Worm (Caenorhabditis elegans) whole organism, L4 larva: Measurements from ENCODE around the gene coq-8.

Experiments used
- F10B5.3 ChIP-seq: sonication (generic microtip); optimal IDR thresholded peaks from 2 replicates; lab custom pipeline; 2016; ENCODE audit warnings: mild to moderate bottlenecking, missing genetic modification characterization, missing compliant biosample characterization
- F26F4.8 ChIP-seq: fragments of 200-800 bp; sonication (Bioruptor generic); conservative IDR thresholded peaks from 2 replicates; pipeline ENCODE4 v1.3.6; 2022; ENCODE audit warnings: missing genetic modification characterization, missing compliant biosample characterization
- F44E2.7 ChIP-seq: fragments of 200-800 bp; sonication (Bioruptor generic); IDR thresholded peaks from 2 replicates; pipeline ENCODE4 v2.1.2; 2022; ENCODE audit warnings: missing genetic modification characterization, missing compliant biosample characterization
- Y105C5A.15 ChIP-seq: fragments of 200-800 bp; sonication (Bioruptor generic); IDR thresholded peaks from 2 replicates; pipeline ENCODE4 v1.3.6; 2022; ENCODE audit warnings: missing genetic modification characterization, missing compliant biosample characterization
- Y48G9A.11 ChIP-seq: fragments of 200-800 bp; sonication (Bioruptor generic); IDR thresholded peaks from 2 replicates; pipeline ENCODE4 v1.3.6; 2022; ENCODE audit warnings: missing genetic modification reagents, missing genetic modification characterization, missing compliant biosample characterization
- Y5F2A.4 ChIP-seq: fragments of 200-800 bp; sonication (Bioruptor generic); optimal IDR thresholded peaks from 2 replicates; lab custom pipeline; 2018; ENCODE audit warnings: mild to moderate bottlenecking, missing genetic modification characterization, missing compliant biosample characterization
- ZK337.2 ChIP-seq: fragments of 200-800 bp; sonication (Bioruptor generic); IDR thresholded peaks from 2 replicates; pipeline ENCODE4 v1.3.6; 2022; ENCODE audit warnings: missing genetic modification reagents, missing genetic modification characterization, missing compliant biosample characterization
- ama-1 ChIP-seq: fragments of 150-350 bp; optimal IDR thresholded peaks from 2 replicates; lab custom pipeline; 2014; ENCODE audit warnings: inconsistent platforms, mixed read lengths
- arid-1 ChIP-seq: fragments of 200-800 bp; sonication (Bioruptor generic); conservative IDR thresholded peaks from 2 replicates; pipeline ENCODE4 v1.3.6; 2022; ENCODE audit warnings: missing genetic modification reagents, missing genetic modification characterization, missing compliant biosample characterization
- ceh-20 ChIP-seq: fragments of 200-800 bp; sonication (Bioruptor generic); IDR thresholded peaks from 2 replicates; pipeline ENCODE4 v1.3.6; 2022; ENCODE audit warnings: missing genetic modification reagents, missing genetic modification characterization, missing compliant biosample characterization
- ceh-32 ChIP-seq: sonication (generic microtip); optimal IDR thresholded peaks from 2 replicates; lab custom pipeline; 2016; ENCODE audit warnings: mild to moderate bottlenecking, missing genetic modification characterization, missing compliant biosample characterization; ENCODE audit not compliant: poor library complexity
- ceh-44 ChIP-seq: fragments of 200-800 bp; sonication (Bioruptor generic); IDR thresholded peaks from 2 replicates; pipeline ENCODE4 v1.3.6; 2022; ENCODE audit warnings: missing genetic modification reagents, missing genetic modification characterization, missing compliant biosample characterization
- ceh-62 ChIP-seq: sonication (generic microtip); optimal IDR thresholded peaks from 2 replicates; lab custom pipeline; 2017; ENCODE audit warnings: missing biosample characterization, missing genetic modification characterization
- ceh-82 ChIP-seq: sonication (generic microtip); optimal IDR thresholded peaks from 2 replicates; lab custom pipeline; 2017; ENCODE audit warnings: missing biosample characterization, missing genetic modification characterization
- ces-1 ChIP-seq: fragments of 150-350 bp; sonication (generic microtip); optimal IDR thresholded peaks from 4 replicates; lab custom pipeline; 2014; ENCODE audit warnings: missing biosample characterization, missing genetic modification reagents, missing genetic modification characterization
- ctbp-1 ChIP-seq: fragments of 200-800 bp; sonication (Bioruptor generic); IDR thresholded peaks from 2 replicates; pipeline ENCODE4 v1.3.6; 2022; ENCODE audit warnings: missing genetic modification reagents, missing genetic modification characterization, missing compliant biosample characterization
- daf-19 ChIP-seq: fragments of 200-800 bp; sonication (Bioruptor generic); conservative IDR thresholded peaks from 2 replicates; pipeline ENCODE4 v1.3.6; 2022; ENCODE audit warnings: missing genetic modification characterization, missing compliant biosample characterization
- dmd-6 ChIP-seq: fragments of 200-800 bp; sonication (Bioruptor generic); IDR thresholded peaks from 2 replicates; pipeline ENCODE4 v1.3.6; 2022; ENCODE audit warnings: missing genetic modification reagents, missing genetic modification characterization, missing compliant biosample characterization
- dpl-1 ChIP-seq: fragments of 150-350 bp; optimal IDR thresholded peaks from 2 replicates; lab custom pipeline; 2014; ENCODE audit warnings: missing biosample characterization, missing genetic modification reagents, missing genetic modification characterization
- egl-43 ChIP-seq: fragments of 200-800 bp; sonication (Bioruptor generic); IDR thresholded peaks from 2 replicates; pipeline ENCODE4 v1.3.6; 2022; ENCODE audit warnings: missing genetic modification reagents, missing genetic modification characterization, missing compliant biosample characterization
- gei-8 ChIP-seq: fragments of 200-800 bp; sonication (Bioruptor generic); optimal IDR thresholded peaks from 2 replicates; lab custom pipeline; 2018; ENCODE audit warnings: mild to moderate bottlenecking, missing genetic modification characterization, missing compliant biosample characterization
- lin-1 ChIP-seq: fragments of 200-800 bp; sonication (Bioruptor generic); IDR thresholded peaks from 2 replicates; pipeline ENCODE4 v1.3.6; 2022; ENCODE audit warnings: missing genetic modification reagents, missing genetic modification characterization, missing compliant biosample characterization
- lin-29 ChIP-seq: fragments of 200-800 bp; sonication (Bioruptor generic); IDR thresholded peaks from 2 replicates; pipeline ENCODE4 v1.3.6; 2022; ENCODE audit warnings: missing genetic modification reagents, missing genetic modification characterization, missing compliant biosample characterization
- lin-38 ChIP-seq: fragments of 200-800 bp; sonication (Bioruptor generic); IDR thresholded peaks from 2 replicates; pipeline ENCODE4 v1.3.6; 2022; ENCODE audit warnings: missing genetic modification reagents, missing genetic modification characterization, missing compliant biosample characterization
- lin-39 ChIP-seq: fragments of 150-350 bp; optimal IDR thresholded peaks from 2 replicates; lab custom pipeline; 2014; ENCODE audit warnings: missing biosample characterization, missing genetic modification reagents, missing genetic modification characterization
- lir-3 ChIP-seq: sonication (generic microtip); optimal IDR thresholded peaks from 2 replicates; lab custom pipeline; 2016; ENCODE audit warnings: mild to moderate bottlenecking, missing genetic modification characterization, missing compliant biosample characterization
- mdl-1 ChIP-seq, 2 experiments: fragments of 150-350 bp in 1 of 2; sonication (generic microtip) in 1 of 2; optimal IDR thresholded peaks; 2 replicates each; lab custom pipeline; 2014 to 2017; ENCODE audit warnings: missing biosample characterization in 2 of 2, missing genetic modification characterization in 2 of 2
- mxl-3 ChIP-seq: fragments of 200-800 bp; sonication (Bioruptor generic); optimal IDR thresholded peaks from 2 replicates; lab custom pipeline; 2018; ENCODE audit warnings: mild to moderate bottlenecking, missing genetic modification characterization, missing compliant biosample characterization
- nhr-11 ChIP-seq: fragments of 150-350 bp; optimal IDR thresholded peaks from 2 replicates; lab custom pipeline; 2014; ENCODE audit warnings: missing biosample characterization, missing genetic modification characterization
- nhr-6 ChIP-seq: fragments of 150-350 bp; optimal IDR thresholded peaks from 2 replicates; lab custom pipeline; 2014; ENCODE audit warnings: missing biosample characterization, missing genetic modification characterization
- pha-4 ChIP-seq, 2 experiments: fragments of 150-350 bp in 1 of 2; fragments of 200-800 bp in 1 of 2; sonication (Bioruptor generic) in 1 of 2; IDR thresholded peaks in 1 of 2; optimal IDR thresholded peaks in 1 of 2; 2 replicates each; pipeline versions ENCODE4 v1.3.6 to Lab custom; 2014 to 2022; ENCODE audit warnings: missing genetic modification characterization in 2 of 2, missing genetic modification reagents in 2 of 2, missing biosample characterization in 1 of 2, missing compliant biosample characterization in 1 of 2
- sdz-12 ChIP-seq: fragments of 200-800 bp; sonication (Bioruptor generic); optimal IDR thresholded peaks from 2 replicates; lab custom pipeline; 2018; ENCODE audit warnings: mild to moderate bottlenecking, missing genetic modification characterization, missing compliant biosample characterization
- skn-1 ChIP-seq: fragments of 150-350 bp; optimal IDR thresholded peaks from 2 replicates; lab custom pipeline; 2014; ENCODE audit warnings: missing biosample characterization, missing genetic modification characterization
- unc-130 ChIP-seq: sonication (generic microtip); optimal IDR thresholded peaks from 2 replicates; lab custom pipeline; 2016; ENCODE audit warnings: missing genetic modification reagents, missing genetic modification characterization, missing compliant biosample characterization
- vab-7 ChIP-seq: fragments of 200-800 bp; sonication (Bioruptor generic); IDR thresholded peaks from 2 replicates; pipeline ENCODE4 v1.3.6; 2022; ENCODE audit warnings: missing genetic modification reagents, missing genetic modification characterization, missing compliant biosample characterization
- zfp-2 ChIP-seq: sonication (generic microtip); optimal IDR thresholded peaks from 2 replicates; lab custom pipeline; 2016; ENCODE audit warnings: mild to moderate bottlenecking, missing genetic modification characterization, missing compliant biosample characterization
- zip-11 ChIP-seq: fragments of 200-800 bp; sonication (Bioruptor generic); IDR thresholded peaks from 2 replicates; pipeline ENCODE4 v1.3.6; 2022; ENCODE audit warnings: missing genetic modification characterization, missing compliant biosample characterization
- zip-2 ChIP-seq: fragments of 150-350 bp; optimal IDR thresholded peaks from 2 replicates; lab custom pipeline; 2014; ENCODE audit warnings: missing biosample characterization, missing genetic modification characterization
- ztf-11 ChIP-seq: fragments of 150-350 bp; optimal IDR thresholded peaks from 2 replicates; lab custom pipeline; 2014; ENCODE audit warnings: missing biosample characterization, missing genetic modification characterization
- ztf-7 ChIP-seq: fragments of 150-350 bp; optimal IDR thresholded peaks from 2 replicates; lab custom pipeline; 2014; ENCODE audit warnings: missing biosample characterization, missing genetic modification characterization

Gene coq-8

DNA sequence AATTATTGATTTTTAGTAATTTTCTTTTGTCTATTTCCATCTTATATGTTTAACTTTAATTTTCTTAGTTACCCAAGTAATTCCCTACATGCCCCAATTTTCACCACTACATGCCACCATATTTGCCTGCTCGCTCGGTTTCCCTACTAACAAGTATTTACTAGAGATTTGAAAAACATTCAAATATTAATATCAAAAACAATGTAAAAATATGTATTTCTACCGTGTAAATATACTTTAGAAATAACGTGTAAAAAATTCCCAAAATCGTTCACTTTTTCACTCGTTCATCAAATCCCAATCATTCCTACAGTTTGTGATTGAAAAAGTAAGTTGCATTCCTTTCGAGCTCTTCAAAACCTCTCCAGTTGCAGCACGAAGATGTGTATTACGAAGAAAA, 36.6 kb upstream of the coq-8 start, which contains the start of gene F26A1.3:
TSS of gene F26A1.3 (plus strand) at position 301 of the 400 bp plus-strand sequence.
- no peak for TF ChIP-seq ctbp-1 (GFP tag; lab: Robert Waterston, UW)
- TF ChIP-seq pha-4 (GFP tag; IDR thresholded peaks at IDR 0.05; lab: Robert Waterston, UW), result no peak
- no peak for TF ChIP-seq pha-4 (tag; optimal IDR thresholded peaks at IDR 0.05; lab: Kevin White, UChicago)
- TF ChIP-seq Y5F2A.4 (GFP tag; lab: Kevin White, UChicago), result no peak
- TF ChIP-seq F44E2.7, result no peak
- TF ChIP-seq gei-8, result no peak
- TF ChIP-seq zfp-2 (tag; lab: Kevin White, UChicago), result no peak
- TF ChIP-seq daf-19 (GFP tag; lab: Robert Waterston, UW), result no peak
- no peak for TF ChIP-seq lin-38
- TF ChIP-seq zip-2 (tag; lab: Kevin White, UChicago), result no peak
- no peak for TF ChIP-seq ces-1
- no peak for TF ChIP-seq ceh-82 (tag; lab: Kevin White, UChicago)
- no peak for TF ChIP-seq ztf-7 (tag; lab: Kevin White, UChicago)
- no peak for TF ChIP-seq ceh-20 (GFP tag; lab: Robert Waterston, UW)
- no peak for TF ChIP-seq mdl-1 (tag; optimal IDR thresholded peaks at IDR 0.05; lab: Kevin White, UChicago)
- TF ChIP-seq skn-1 (tag; lab: Kevin White, UChicago), result no peak

DNA sequence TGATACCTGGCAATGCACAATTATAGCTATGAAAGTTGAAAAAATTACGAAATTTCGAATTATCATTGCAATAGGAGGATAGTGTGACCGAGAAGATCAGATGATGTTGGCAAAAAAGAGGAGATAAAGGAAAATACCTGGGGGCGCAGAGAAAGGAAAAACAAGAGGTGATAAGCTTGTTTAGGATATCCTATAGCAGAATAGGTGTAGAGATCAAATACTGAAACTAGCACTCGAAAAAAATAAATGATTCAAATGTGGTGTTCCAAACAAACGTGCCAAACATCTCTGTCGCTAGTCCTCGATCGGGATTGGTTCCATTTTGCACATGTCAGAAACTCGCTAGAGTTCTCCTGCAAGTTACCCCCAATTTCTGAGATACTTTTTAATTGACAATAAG, 33.8 kb upstream of the coq-8 start, which contains the start of gene F26A1.9:
TSS of gene F26A1.9 (minus strand) at position 101 of the 400 bp plus-strand sequence.
- no peak for TF ChIP-seq nhr-6 (tag; lab: Kevin White, UChicago)
- no peak for TF ChIP-seq Y48G9A.11 (GFP tag; lab: Robert Waterston, UW)
- TF ChIP-seq unc-130 (GFP tag; lab: Kevin White, UChicago), result no peak
- no peak for TF ChIP-seq ama-1 (lab: Kevin White, UChicago)

DNA sequence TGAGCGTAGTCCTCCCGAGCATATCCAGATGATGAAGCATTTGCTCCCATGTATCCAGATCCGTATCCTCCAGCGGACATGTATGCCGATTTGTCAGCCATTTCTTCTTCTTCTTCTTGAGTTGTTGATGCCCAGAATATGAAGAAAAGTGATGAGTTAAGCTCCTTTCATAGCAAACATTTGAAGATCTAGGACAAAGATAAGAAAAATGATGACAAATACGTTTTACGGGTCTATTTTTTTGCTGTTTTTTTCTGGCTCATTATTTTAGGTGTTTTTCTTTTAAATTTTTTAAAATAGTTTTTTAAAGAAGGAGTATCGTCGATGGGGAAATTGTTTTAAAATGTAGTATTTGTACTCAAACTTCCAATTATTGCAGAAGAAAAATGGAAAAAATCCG, 33.0 kb upstream of the coq-8 start, which contains the start of gene nspd-9:
TSS of gene nspd-9 (minus strand) at position 101 of the 400 bp plus-strand sequence.
- TF ChIP-seq F26F4.8 (GFP tag; lab: Robert Waterston, UW) (no peak), Y5F2A.4 (GFP tag; lab: Kevin White, UChicago) (no peak), Y105C5A.15 (GFP tag; lab: Robert Waterston, UW) (no peak), nhr-11 (no peak), vab-7 (GFP tag; lab: Robert Waterston, UW) (no peak), ztf-11 (tag; lab: Kevin White, UChicago) (no peak), lir-3 (tag; lab: Kevin White, UChicago) (no peak), F10B5.3 (tag; lab: Kevin White, UChicago) (no peak), zip-2 (tag; lab: Kevin White, UChicago) (no peak), dmd-6 (GFP tag; lab: Robert Waterston, UW) (no peak)

DNA sequence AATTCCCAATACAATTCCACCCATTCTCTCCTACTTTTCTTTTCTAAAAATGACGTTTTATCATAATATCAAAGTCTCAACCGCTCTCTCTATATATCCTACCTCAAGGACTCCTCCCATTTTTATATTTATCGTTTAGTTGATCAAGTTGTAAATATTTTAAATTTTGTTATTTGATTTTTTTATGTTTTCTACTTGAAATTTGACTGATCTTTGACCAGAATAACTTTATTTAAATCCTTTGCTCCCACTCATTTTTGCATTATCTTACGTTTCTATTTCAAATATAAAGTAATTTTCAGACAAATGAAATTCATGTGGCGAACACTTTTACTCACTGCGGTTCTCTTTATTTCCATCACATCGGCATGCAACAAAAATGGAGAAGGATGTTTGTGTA, 25.8 kb upstream of the coq-8 start, which contains the start of the genes acbp-7 and F26A1.19:
TSS of gene acbp-7 (plus strand) at position 301 of the 400 bp plus-strand sequence.
TSS of gene F26A1.19 (plus strand) at position 303 of the 400 bp plus-strand sequence.
- TF ChIP-seq F26F4.8 (GFP tag; lab: Robert Waterston, UW) (no peak), ceh-32 (no peak), nhr-6 (tag; lab: Kevin White, UChicago) (no peak), lin-1 (GFP tag; lab: Robert Waterston, UW) (no peak), ZK337.2 (no peak), ces-1 (no peak), egl-43 (GFP tag; lab: Robert Waterston, UW) (no peak), ceh-62 (tag; lab: Kevin White, UChicago) (no peak), ceh-82 (tag; lab: Kevin White, UChicago) (no peak), F10B5.3 (tag; lab: Kevin White, UChicago) (no peak), arid-1 (GFP tag; lab: Robert Waterston, UW) (no peak), dpl-1 (no peak), zfp-2 (tag; lab: Kevin White, UChicago) (no peak), ceh-44 (GFP tag; lab: Robert Waterston, UW) (no peak), sdz-12 (GFP tag; lab: Kevin White, UChicago) (no peak), lin-39 (no peak), zip-11 (no peak), mxl-3 (GFP tag; lab: Kevin White, UChicago) (no peak), lin-29 (GFP tag; lab: Robert Waterston, UW) (no peak), zip-2 (tag; lab: Kevin White, UChicago) (no peak)
